Fruit fly (Drosophila melanogaster) whole organism, embryonic: ENCODE measurements around the gene Tcs6.
A peak's percentile ranks its signal among the peaks of the same experiment; 100 is the strongest.

Experiments used
- B-H1 ChIP-seq: fragments of 200-800 bp; sonication (Bioruptor generic); IDR thresholded peaks from 3 replicates; pipeline ENCODE4 v1.3.6; 2022; ENCODE audit warnings: missing biosample characterization, missing genetic modification characterization
- CG10147 ChIP-seq: fragments of 200-800 bp; sonication (Bioruptor generic); optimal IDR thresholded peaks from 2 replicates; lab custom pipeline; 2019; ENCODE audit warnings: missing biosample characterization, mild to moderate bottlenecking, missing genetic modification characterization, moderate library complexity
- CG10654 ChIP-seq: fragments of 200-800 bp; sonication (Bioruptor generic); optimal IDR thresholded peaks from 2 replicates; lab custom pipeline; 2016; ENCODE audit warnings: missing biosample characterization, missing genetic modification characterization
- CG11695 ChIP-seq: fragments of 200-800 bp; sonication (Bioruptor generic); IDR thresholded peaks from 3 replicates; pipeline ENCODE4 v1.3.6; 2022; ENCODE audit warnings: missing biosample characterization, missing genetic modification characterization
- CG14014 ChIP-seq: fragments of 200-800 bp; sonication (Bioruptor generic); IDR thresholded peaks from 2 replicates; pipeline ENCODE4 v1.3.6; 2022; ENCODE audit warnings: missing biosample characterization, missing genetic modification characterization
- CG14965 ChIP-seq: fragments of 200-800 bp; sonication (Bioruptor generic); optimal IDR thresholded peaks from 2 replicates; lab custom pipeline; 2016; ENCODE audit warnings: missing biosample characterization, missing genetic modification characterization, borderline replicate concordance
- CG1602 ChIP-seq: fragments of 200-800 bp; sonication (Bioruptor generic); optimal IDR thresholded peaks from 3 replicates; lab custom pipeline; 2016; ENCODE audit warnings: missing biosample characterization, missing genetic modification characterization
- CG1647 ChIP-seq: fragments of 200-800 bp; sonication (Bioruptor generic); optimal IDR thresholded peaks from 3 replicates; lab custom pipeline; 2016; ENCODE audit warnings: missing biosample characterization, missing genetic modification characterization
- CG17829 ChIP-seq: fragments of 200-800 bp; optimal IDR thresholded peaks from 2 replicates; lab custom pipeline; 2019; ENCODE audit warnings: missing biosample characterization, mild to moderate bottlenecking, missing genetic modification characterization, moderate library complexity
- CG18599 ChIP-seq: fragments of 200-800 bp; sonication (Bioruptor generic); optimal IDR thresholded peaks from 3 replicates; lab custom pipeline; 2017; ENCODE audit warnings: missing biosample characterization, missing genetic modification characterization, mild to moderate bottlenecking, moderate library complexity, missing genetic modification reagents
- CG2678 ChIP-seq: fragments of 200-800 bp; sonication (Bioruptor generic); optimal IDR thresholded peaks from 3 replicates; lab custom pipeline; 2019; ENCODE audit warnings: missing biosample characterization, mild to moderate bottlenecking, missing genetic modification characterization, moderate library complexity
- CG31224 ChIP-seq: fragments of 200-800 bp; sonication (Bioruptor generic); IDR thresholded peaks from 2 replicates; pipeline ENCODE4 v1.3.6; 2022; ENCODE audit warnings: missing biosample characterization, missing genetic modification characterization
- CG3838 ChIP-seq: fragments of 200-800 bp; sonication (Bioruptor generic); optimal IDR thresholded peaks from 3 replicates; lab custom pipeline; 2016; ENCODE audit warnings: missing biosample characterization, missing genetic modification characterization
- CG43689 ChIP-seq: fragments of 200-800 bp; sonication (Bioruptor generic); IDR thresholded peaks from 2 replicates; pipeline ENCODE4 v1.3.6; 2022; ENCODE audit warnings: missing biosample characterization, missing genetic modification characterization
- CG4820 ChIP-seq: fragments of 200-800 bp; sonication (Bioruptor generic); optimal IDR thresholded peaks from 3 replicates; lab custom pipeline; 2016; ENCODE audit warnings: missing biosample characterization, missing genetic modification characterization
- CG6254 ChIP-seq: fragments of 200-800 bp; sonication (Bioruptor generic); optimal IDR thresholded peaks from 3 replicates; lab custom pipeline; 2017; ENCODE audit warnings: mild to moderate bottlenecking, missing biosample characterization, missing genetic modification reagents, missing genetic modification characterization
- CG6689 ChIP-seq: fragments of 200-800 bp; sonication (Bioruptor generic); IDR thresholded peaks from 2 replicates; pipeline ENCODE4 v1.3.6; 2022; ENCODE audit warnings: missing biosample characterization, missing genetic modification characterization
- CG7271 ChIP-seq: fragments of 200-800 bp; sonication (Bioruptor generic); optimal IDR thresholded peaks from 2 replicates; lab custom pipeline; 2018; ENCODE audit warnings: missing biosample characterization, mild to moderate bottlenecking, missing genetic modification characterization, moderate library complexity
- CG7928 ChIP-seq: fragments of 200-800 bp; sonication (Bioruptor generic); optimal IDR thresholded peaks from 2 replicates; lab custom pipeline; 2017; ENCODE audit warnings: missing biosample characterization, mild to moderate bottlenecking, missing genetic modification characterization
- CG8388 ChIP-seq: fragments of 200-800 bp; sonication (Bioruptor generic); optimal IDR thresholded peaks from 2 replicates; lab custom pipeline; 2019; ENCODE audit warnings: missing biosample characterization, mild to moderate bottlenecking, missing genetic modification characterization, moderate library complexity
- CHES-1-like ChIP-seq: fragments of 200-800 bp; sonication (Bioruptor generic); optimal IDR thresholded peaks from 2 replicates; lab custom pipeline; 2016; ENCODE audit warnings: missing biosample characterization, missing genetic modification characterization
- CoRest ChIP-seq: fragments of 200-800 bp; sonication (Bioruptor generic); optimal IDR thresholded peaks from 3 replicates; lab custom pipeline; 2018; ENCODE audit warnings: missing biosample characterization, mild to moderate bottlenecking, missing genetic modification characterization, moderate library complexity
- Dref ChIP-seq: fragments of 200-800 bp; sonication (Bioruptor generic); IDR thresholded peaks from 2 replicates; pipeline ENCODE4 v1.3.6; 2022; ENCODE audit warnings: missing biosample characterization, missing genetic modification characterization
- ERR ChIP-seq: fragments of 200-800 bp; sonication (Bioruptor generic); optimal IDR thresholded peaks from 2 replicates; lab custom pipeline; 2016; ENCODE audit warnings: missing biosample characterization, missing genetic modification characterization
- Elba2 ChIP-seq: fragments of 200-800 bp; sonication (Bioruptor generic); optimal IDR thresholded peaks from 3 replicates; lab custom pipeline; 2016; ENCODE audit warnings: missing biosample characterization, missing genetic modification characterization
- Ets65A ChIP-seq: fragments of 200-800 bp; sonication (Bioruptor generic); peaks from one replicate; lab custom pipeline; 2016; ENCODE audit warnings: missing biosample characterization, missing genetic modification characterization
- Lpt ChIP-seq: fragments of >200 bp; optimal IDR thresholded peaks from 2 replicates; lab custom pipeline; 2018; ENCODE audit warnings: missing biosample characterization, missing genetic modification characterization
- Mes4 ChIP-seq: fragments of 200-800 bp; sonication (Bioruptor generic); optimal IDR thresholded peaks from 2 replicates; lab custom pipeline; 2016; ENCODE audit warnings: missing biosample characterization, missing genetic modification characterization
- Mrtf ChIP-seq: fragments of 200-800 bp; sonication (Bioruptor generic); IDR thresholded peaks from 3 replicates; pipeline ENCODE4 v1.3.6; 2022; ENCODE audit warnings: missing biosample characterization, missing genetic modification characterization
- Optix ChIP-seq: fragments of 200-800 bp; sonication (Bioruptor generic); IDR thresholded peaks from 3 replicates; pipeline ENCODE4 v1.3.6; 2022; ENCODE audit warnings: missing biosample characterization, missing genetic modification characterization
- Pdp1 ChIP-seq, 2 experiments: fragments of 200-800 bp; sonication (Bioruptor generic); optimal IDR thresholded peaks; 3 replicates each; lab custom pipeline; 2016; ENCODE audit warnings: missing biosample characterization in 2 of 2, missing genetic modification characterization in 2 of 2, mild to moderate bottlenecking in 1 of 2, moderate library complexity in 1 of 2
- Sox102F ChIP-seq: fragments of 200-800 bp; sonication (Bioruptor generic); optimal IDR thresholded peaks from 2 replicates; lab custom pipeline; 2018; ENCODE audit warnings: missing biosample characterization, mild to moderate bottlenecking, missing genetic modification characterization, moderate library complexity
- al ChIP-seq: fragments of 200-800 bp; sonication (Bioruptor generic); IDR thresholded peaks from 2 replicates; pipeline ENCODE4 v1.3.6; 2022; ENCODE audit warnings: missing biosample characterization, missing genetic modification characterization
- chn ChIP-seq: fragments of 200-800 bp; sonication (Bioruptor generic); optimal IDR thresholded peaks from 2 replicates; lab custom pipeline; 2016; ENCODE audit warnings: missing biosample characterization, missing genetic modification characterization
- disco-r ChIP-seq: fragments of 200-800 bp; sonication (Bioruptor generic); optimal IDR thresholded peaks from 2 replicates; lab custom pipeline; 2016; ENCODE audit warnings: missing biosample characterization, missing genetic modification characterization
- emc ChIP-seq: fragments of 200-800 bp; sonication (Bioruptor generic); optimal IDR thresholded peaks from 2 replicates; lab custom pipeline; 2016; ENCODE audit warnings: missing biosample characterization, missing genetic modification characterization
- eve ChIP-seq, 2 experiments: fragments of >200 bp; optimal IDR thresholded peaks; 2 replicates each; lab custom pipeline; 2017; ENCODE audit warnings: missing biosample characterization in 2 of 2, missing genetic modification characterization in 2 of 2
- fd102C ChIP-seq: fragments of 200-800 bp; sonication (Bioruptor generic); optimal IDR thresholded peaks from 2 replicates; lab custom pipeline; 2018; ENCODE audit warnings: missing biosample characterization, mild to moderate bottlenecking, missing genetic modification characterization, moderate library complexity
- insv ChIP-seq, 2 experiments: fragments of 200-800 bp; sonication (Bioruptor generic); optimal IDR thresholded peaks; 3 replicates each; lab custom pipeline; 2016 to 2018; ENCODE audit warnings: missing biosample characterization in 2 of 2, missing genetic modification characterization in 2 of 2
- kah ChIP-seq: fragments of 200-800 bp; sonication (Bioruptor generic); optimal IDR thresholded peaks from 2 replicates; lab custom pipeline; 2018; ENCODE audit warnings: missing biosample characterization, mild to moderate bottlenecking, missing genetic modification characterization
- lilli ChIP-seq: fragments of 200-800 bp; sonication (Bioruptor generic); optimal IDR thresholded peaks from 3 replicates; lab custom pipeline; 2016; ENCODE audit warnings: missing biosample characterization, missing genetic modification characterization
- peb ChIP-seq: fragments of 200-800 bp; sonication (Bioruptor generic); IDR thresholded peaks from 2 replicates; pipeline ENCODE4 v1.3.6; 2022; ENCODE audit warnings: missing biosample characterization, missing genetic modification characterization
- usp ChIP-seq: fragments of >200 bp; optimal IDR thresholded peaks from 2 replicates; lab custom pipeline; 2017; ENCODE audit warnings: missing biosample characterization, missing genetic modification characterization
- vfl ChIP-seq: fragments of 200-800 bp; sonication (Bioruptor generic); optimal IDR thresholded peaks from 2 replicates; lab custom pipeline; 2016; ENCODE audit warnings: missing biosample characterization, missing genetic modification characterization
- vvl ChIP-seq: fragments of 200-800 bp; sonication (Bioruptor generic); IDR thresholded peaks from 2 replicates; pipeline ENCODE4 v1.3.6; 2022; ENCODE audit warnings: missing biosample characterization, missing genetic modification characterization
- zfh1 ChIP-seq: fragments of 200-800 bp; sonication (Bioruptor generic); IDR thresholded peaks from 3 replicates; pipeline ENCODE4 v1.3.6; 2022; ENCODE audit warnings: missing biosample characterization, missing genetic modification characterization
- zfh2 ChIP-seq: fragments of 200-800 bp; sonication (Bioruptor generic); optimal IDR thresholded peaks from 2 replicates; lab custom pipeline; 2016; ENCODE audit warnings: missing biosample characterization, missing genetic modification characterization

Gene Tcs6

dm6 chr3R:26014262-26014833, 43.7 kb downstream of the Tcs6 start, which contains the start of gene Kaz-m1 (continued):
- TF ChIP-seq vfl (GFP tag; lab: Kevin White, UChicago), result no peak
- TF ChIP-seq Mrtf, result no peak
- TF ChIP-seq al (GFP tag; lab: Robert Waterston, UW), result peak; percentile 32; the same call in 1 of the 2 replicates
- no peak for TF ChIP-seq fd102C (GFP tag; lab: Kevin White, UChicago)
- TF ChIP-seq CoRest, result peak; percentile 77
- no peak for TF ChIP-seq zfh1 (GFP tag; lab: Robert Waterston, UW)
- TF ChIP-seq CG1602, result peak; percentile 2
- TF ChIP-seq ERR (GFP tag; lab: Kevin White, UChicago), result no peak
- no peak for TF ChIP-seq disco-r
- no peak for TF ChIP-seq CG7271 (tag; lab: Kevin White, UChicago)
- 0 out of 2 replicates have a peak, but pooled peaks have one; percentile 37 for TF ChIP-seq CG6689
- no peak for TF ChIP-seq Lpt (GFP tag; lab: Kevin White, UChicago)
- no peak for TF ChIP-seq CG1647 (GFP tag; lab: Kevin White, UChicago)
- no peak for TF ChIP-seq CG43689
- TF ChIP-seq CG11695, result peak; percentile 59; the same call in 1 of the 3 replicates
- TF ChIP-seq Sox102F, result peak; percentile 63
- peak; percentile 22 for TF ChIP-seq CG6254 (GFP tag; lab: Kevin White, UChicago)
- TF ChIP-seq Pdp1 (GFP tag; optimal IDR thresholded peaks at IDR 0.05; lab: Kevin White, UChicago), result no peak
- TF ChIP-seq CG7928 (GFP tag; lab: Kevin White, UChicago), result no peak
- no peak for TF ChIP-seq peb (GFP tag; lab: Robert Waterston, UW)
- peak; percentile 53; the same call in 1 of the 2 replicates for TF ChIP-seq vvl (GFP tag; lab: Robert Waterston, UW)
- TF ChIP-seq kah, result peak; percentile 18
- peak; percentile 81 for TF ChIP-seq CG2678
- TF ChIP-seq Ets65A, result no peak
- TF ChIP-seq Elba2 (GFP tag; lab: Kevin White, UChicago), result no peak
- TF ChIP-seq CG10654 (GFP tag; lab: Kevin White, UChicago), result no peak
- no peak for TF ChIP-seq Dref
- TF ChIP-seq chn, result no peak
- no peak for TF ChIP-seq lilli (GFP tag; lab: Kevin White, UChicago)
- no peak for TF ChIP-seq Optix (GFP tag; lab: Robert Waterston, UW)
- TF ChIP-seq CG10147 (GFP tag; lab: Kevin White, UChicago), result no peak
- TF ChIP-seq CG17829 (tag; lab: Kevin White, UChicago), result peak; percentile 64
- no peak for TF ChIP-seq CG31224
- peak in 1 of 2 experiments; percentile 2 for TF ChIP-seq insv (GFP tag; optimal IDR thresholded peaks at IDR 0.05; lab: Kevin White, UChicago)
- TF ChIP-seq usp (GFP tag; lab: Kevin White, UChicago), result no peak
- no peak for TF ChIP-seq CG3838
- peak; percentile 42 for TF ChIP-seq CG8388 (GFP tag; lab: Kevin White, UChicago)
- TF ChIP-seq Mes4 (GFP tag; lab: Kevin White, UChicago), result no peak
- TF ChIP-seq CG18599 (GFP tag; lab: Kevin White, UChicago), result peak; percentile 54
- TF ChIP-seq zfh2, result no peak
- TF ChIP-seq CG4820 (GFP tag; lab: Kevin White, UChicago), result peak; percentile 50
- peak; percentile 17; the same call in 1 of the 3 replicates for TF ChIP-seq B-H1 (GFP tag; lab: Robert Waterston, UW)
- TF ChIP-seq eve (GFP tag; optimal IDR thresholded peaks at IDR 0.05; lab: Kevin White, UChicago), result no peak
- no peak for TF ChIP-seq CHES-1-like
- no peak for TF ChIP-seq CG14965 (GFP tag; lab: Kevin White, UChicago)
- peak; percentile 35; the same call in 1 of the 2 replicates for TF ChIP-seq CG14014 (GFP tag; lab: Robert Waterston, UW)
- TF ChIP-seq emc, result no peak
